Fruit fly (Drosophila melanogaster) whole organism, adult: ENCODE measurements around the gene CG14841.

Source experiments
- CG11617 ChIP-seq: fragments of 200-800 bp; sonication (Bioruptor generic); optimal IDR thresholded peaks from 2 replicates; lab custom pipeline; 2017; ENCODE audit warnings: mild to moderate bottlenecking, missing biosample characterization, missing genetic modification reagents, missing genetic modification characterization
- CG14711 ChIP-seq: fragments of 200-800 bp; sonication (Bioruptor generic); optimal IDR thresholded peaks from 2 replicates; lab custom pipeline; 2018; ENCODE audit warnings: missing biosample characterization, mild to moderate bottlenecking, missing genetic modification characterization, moderate library complexity
- CG5204 ChIP-seq: fragments of 200-800 bp; sonication (Bioruptor generic); optimal IDR thresholded peaks from 2 replicates; lab custom pipeline; 2016; ENCODE audit warnings: missing biosample characterization, missing genetic modification characterization
- CG7101 ChIP-seq: fragments of 200-800 bp; sonication (Bioruptor generic); optimal IDR thresholded peaks from 2 replicates; lab custom pipeline; 2018; ENCODE audit warnings: missing biosample characterization, mild to moderate bottlenecking, missing genetic modification characterization, moderate library complexity
- Mnt ChIP-seq: fragments of 200-800 bp; sonication (Bioruptor generic); optimal IDR thresholded peaks from 2 replicates; lab custom pipeline; 2016; ENCODE audit warnings: missing biosample characterization, mild to moderate bottlenecking, missing genetic modification characterization
- bab1 ChIP-seq: fragments of 200-800 bp; sonication (Bioruptor generic); optimal IDR thresholded peaks from 3 replicates; lab custom pipeline; 2019; ENCODE audit warnings: missing biosample characterization, mild to moderate bottlenecking, missing genetic modification characterization, moderate library complexity
- kay ChIP-seq: fragments of 200-800 bp; sonication (Bioruptor generic); peaks from one replicate; lab custom pipeline; 2016; ENCODE audit warnings: missing biosample characterization, missing genetic modification characterization, borderline replicate concordance
- ovo ChIP-seq: fragments of 200-800 bp; sonication (Bioruptor generic); optimal IDR thresholded peaks from 2 replicates; lab custom pipeline; 2016; ENCODE audit warnings: missing biosample characterization, missing genetic modification characterization
- tj ChIP-seq: fragments of 200-800 bp; sonication (Bioruptor generic); optimal IDR thresholded peaks from 3 replicates; lab custom pipeline; 2017; ENCODE audit warnings: missing biosample characterization, mild to moderate bottlenecking, missing genetic modification characterization, moderate library complexity
- toe ChIP-seq: fragments of 200-800 bp; sonication (Bioruptor generic); optimal IDR thresholded peaks from 2 replicates; lab custom pipeline; 2016; ENCODE audit warnings: missing biosample characterization, missing genetic modification characterization

DNA sequence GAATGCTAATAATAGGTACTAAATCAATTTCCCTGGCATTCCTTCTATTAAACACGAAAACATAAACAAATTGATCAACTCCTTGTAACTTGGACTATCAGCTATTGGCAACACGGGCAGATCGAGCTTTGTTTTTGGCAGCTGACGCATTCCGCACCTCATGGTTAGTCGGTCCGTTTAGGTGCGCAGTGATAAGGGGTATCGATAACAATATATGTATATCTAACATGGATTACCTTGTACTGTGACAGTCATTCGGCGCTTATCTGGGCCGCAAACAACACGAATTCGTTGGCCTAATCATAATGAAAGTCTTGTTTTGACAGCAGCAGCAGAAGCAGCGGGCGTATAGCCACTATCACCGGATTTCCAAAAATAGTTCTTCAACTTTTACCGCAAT, 25.8 kb upstream of the CG14841 start:
- no peak for TF ChIP-seq CG7101 (tag; lab: Kevin White, UChicago)
- no peak for TF ChIP-seq bab1
- TF ChIP-seq CG5204 (GFP tag; lab: Kevin White, UChicago) = no peak
- TF ChIP-seq CG11617 (GFP tag; lab: Kevin White, UChicago) = no peak
- no peak for TF ChIP-seq CG14711 (tag; lab: Kevin White, UChicago)
- no peak for TF ChIP-seq tj (GFP tag; lab: Kevin White, UChicago)
- TF ChIP-seq kay (GFP tag; lab: Kevin White, UChicago) = peak; percentile 46
- no peak for TF ChIP-seq Mnt (GFP tag; lab: Kevin White, UChicago)
- TF ChIP-seq ovo (GFP tag; lab: Kevin White, UChicago) = no peak
- no peak for TF ChIP-seq toe
